Fruit fly (Drosophila melanogaster) whole organism, embryonic: ENCODE data around the gene CG10232.

Source experiments
- Atf-2 ChIP-seq: fragments of 200-800 bp; sonication (Bioruptor generic); optimal IDR thresholded peaks from 2 replicates; lab custom pipeline; 2016; ENCODE audit warnings: missing biosample characterization, missing genetic modification characterization
- Awh ChIP-seq: fragments of 200-800 bp; sonication (Bioruptor generic); IDR thresholded peaks from 2 replicates; pipeline ENCODE4, ENCODE4 v1.3.6; 2022; ENCODE audit warnings: missing biosample characterization, missing genetic modification characterization
- Bgb ChIP-seq: fragments of 200-800 bp; sonication (Bioruptor generic); IDR thresholded peaks from 2 replicates; pipeline ENCODE4 v1.3.6; 2022; ENCODE audit warnings: missing biosample characterization, missing genetic modification characterization; ENCODE audit not compliant: partially characterized antibody
- CG10274 ChIP-seq: fragments of 200-800 bp; sonication (Bioruptor generic); optimal IDR thresholded peaks from 3 replicates; lab custom pipeline; 2017; ENCODE audit warnings: missing biosample characterization, mild to moderate bottlenecking, missing genetic modification characterization
- CG11695 ChIP-seq: fragments of 200-800 bp; sonication (Bioruptor generic); IDR thresholded peaks from 3 replicates; pipeline ENCODE4 v1.3.6; 2022; ENCODE audit warnings: missing biosample characterization, missing genetic modification characterization
- CG14710 ChIP-seq: fragments of 200-800 bp; sonication (Bioruptor generic); optimal IDR thresholded peaks from 3 replicates; lab custom pipeline; 2019; ENCODE audit warnings: missing biosample characterization, mild to moderate bottlenecking, missing genetic modification characterization, moderate library complexity
- CG15011 ChIP-seq: fragments of 200-800 bp; sonication (Bioruptor generic); optimal IDR thresholded peaks from 3 replicates; lab custom pipeline; 2018; ENCODE audit warnings: missing biosample characterization, mild to moderate bottlenecking, missing genetic modification characterization
- CG15073 ChIP-seq: fragments of 200-800 bp; sonication (Bioruptor generic); optimal IDR thresholded peaks from 2 replicates; lab custom pipeline; 2016; ENCODE audit warnings: missing biosample characterization, missing genetic modification characterization
- CG17361 ChIP-seq: fragments of 200-800 bp; sonication (Bioruptor generic); IDR thresholded peaks from 3 replicates; pipeline ENCODE4 v1.3.6; 2022; ENCODE audit warnings: missing biosample characterization, missing genetic modification characterization
- CG17568 ChIP-seq: fragments of 200-800 bp; sonication (Bioruptor generic); optimal IDR thresholded peaks from 2 replicates; lab custom pipeline; 2018; ENCODE audit warnings: missing biosample characterization, mild to moderate bottlenecking, missing genetic modification characterization, moderate library complexity
- CG17912 ChIP-seq: fragments of 200-800 bp; sonication (Bioruptor generic); optimal IDR thresholded peaks from 2 replicates; lab custom pipeline; 2018; ENCODE audit warnings: missing biosample characterization, mild to moderate bottlenecking, missing genetic modification characterization
- CG18599 ChIP-seq: fragments of 200-800 bp; sonication (Bioruptor generic); optimal IDR thresholded peaks from 3 replicates; lab custom pipeline; 2017; ENCODE audit warnings: missing biosample characterization, missing genetic modification characterization, mild to moderate bottlenecking, moderate library complexity, missing genetic modification reagents
- CG30020 ChIP-seq: fragments of 200-800 bp; optimal IDR thresholded peaks from 2 replicates; lab custom pipeline; 2019; ENCODE audit warnings: missing biosample characterization, mild to moderate bottlenecking, missing genetic modification characterization, moderate library complexity
- CG30431 ChIP-seq: fragments of 200-800 bp; sonication (Bioruptor generic); optimal IDR thresholded peaks from 2 replicates; lab custom pipeline; 2017; ENCODE audit warnings: missing biosample characterization, missing genetic modification characterization
- CG32532 ChIP-seq: fragments of 200-800 bp; sonication (Bioruptor generic); IDR thresholded peaks from 2 replicates; pipeline ENCODE4 v1.3.6; 2022; ENCODE audit warnings: missing biosample characterization, missing genetic modification characterization
- CG4360 ChIP-seq: fragments of 200-800 bp; sonication (Bioruptor generic); IDR thresholded peaks from 2 replicates; pipeline ENCODE4 v1.3.6; 2022; ENCODE audit warnings: missing biosample characterization, missing genetic modification characterization
- CG4424 ChIP-seq: fragments of 200-800 bp; sonication (Bioruptor generic); optimal IDR thresholded peaks from 3 replicates; lab custom pipeline; 2016; ENCODE audit warnings: missing biosample characterization, missing genetic modification characterization
- CG5245 ChIP-seq: fragments of 200-800 bp; sonication (Bioruptor generic); optimal IDR thresholded peaks from 3 replicates; lab custom pipeline; 2016; ENCODE audit warnings: missing biosample characterization, missing genetic modification characterization
- CG8359 ChIP-seq: fragments of 200-800 bp; sonication (Bioruptor generic); optimal IDR thresholded peaks from 2 replicates; lab custom pipeline; 2017; ENCODE audit warnings: missing biosample characterization, mild to moderate bottlenecking, missing genetic modification characterization, borderline replicate concordance
- CG9437 ChIP-seq: fragments of 200-800 bp; sonication (Bioruptor generic); optimal IDR thresholded peaks from 2 replicates; lab custom pipeline; 2018; ENCODE audit warnings: missing biosample characterization, mild to moderate bottlenecking, missing genetic modification characterization
- CG9727 ChIP-seq: fragments of 200-800 bp; sonication (Bioruptor generic); optimal IDR thresholded peaks from 3 replicates; lab custom pipeline; 2017; ENCODE audit warnings: missing biosample characterization, mild to moderate bottlenecking, missing genetic modification characterization
- D ChIP-seq, 2 experiments: fragments of 200-800 bp in 1 of 2; fragments of >200 bp in 1 of 2; sonication (Bioruptor generic) in 1 of 2; optimal IDR thresholded peaks; 2 replicates in 1 of 2; 3 replicates in 1 of 2; lab custom pipeline; 2017; ENCODE audit warnings: mild to moderate bottlenecking in 1 of 2, missing biosample characterization in 1 of 2, missing genetic modification characterization in 1 of 2, missing genetic modification reagents in 1 of 2
- Hey ChIP-seq: fragments of 200-800 bp; sonication (Bioruptor generic); optimal IDR thresholded peaks from 3 replicates; lab custom pipeline; 2018; ENCODE audit warnings: missing biosample characterization, mild to moderate bottlenecking, missing genetic modification characterization
- MTF-1 ChIP-seq: fragments of 200-800 bp; sonication (Bioruptor generic); optimal IDR thresholded peaks from 2 replicates; lab custom pipeline; 2018; ENCODE audit warnings: missing biosample characterization, mild to moderate bottlenecking, missing genetic modification characterization, borderline replicate concordance
- Med ChIP-seq: fragments of 200-800 bp; sonication (Bioruptor generic); peaks from one replicate; lab custom pipeline; 2016; ENCODE audit warnings: missing biosample characterization, missing genetic modification characterization, mild to moderate bottlenecking, inconsistent platforms, moderate library complexity
- PHDP ChIP-seq: fragments of 200-800 bp; sonication (Bioruptor generic); optimal IDR thresholded peaks from 3 replicates; lab custom pipeline; 2018; ENCODE audit warnings: missing biosample characterization, mild to moderate bottlenecking, missing genetic modification characterization, moderate library complexity
- Ravus ChIP-seq: fragments of 200-800 bp; sonication (Bioruptor generic); IDR thresholded peaks from 2 replicates; pipeline ENCODE4 v1.3.6; 2022; ENCODE audit warnings: missing biosample characterization, missing genetic modification characterization
- Sox100B ChIP-seq: fragments of 200-800 bp; sonication (Bioruptor generic); optimal IDR thresholded peaks from 3 replicates; lab custom pipeline; 2018; ENCODE audit warnings: missing biosample characterization, mild to moderate bottlenecking, missing genetic modification characterization
- ash1 ChIP-seq: fragments of 200-800 bp; sonication (Bioruptor generic); optimal IDR thresholded peaks from 2 replicates; lab custom pipeline; 2018; ENCODE audit warnings: missing biosample characterization, mild to moderate bottlenecking, missing genetic modification characterization
- ato ChIP-seq: fragments of 200-800 bp; sonication (Bioruptor generic); IDR thresholded peaks from 2 replicates; pipeline ENCODE4 v1.3.6; 2022; ENCODE audit warnings: missing biosample characterization, missing genetic modification characterization; ENCODE audit not compliant: partially characterized antibody
- br ChIP-seq: fragments of >200 bp; optimal IDR thresholded peaks from 2 replicates; lab custom pipeline; 2017
- bsh ChIP-seq, 2 experiments: fragments of 200-800 bp; sonication (Bioruptor generic); optimal IDR thresholded peaks; 2 replicates each; lab custom pipeline; 2017 to 2018; ENCODE audit warnings: mild to moderate bottlenecking in 2 of 2, missing biosample characterization in 2 of 2, missing genetic modification characterization in 2 of 2, moderate library complexity in 1 of 2
- btn ChIP-seq: fragments of 200-800 bp; sonication (Bioruptor generic); optimal IDR thresholded peaks from 2 replicates; lab custom pipeline; 2016; ENCODE audit warnings: missing biosample characterization, missing genetic modification characterization
- corto ChIP-seq: fragments of 200-800 bp; sonication (Bioruptor generic); optimal IDR thresholded peaks from 2 replicates; lab custom pipeline; 2016; ENCODE audit warnings: missing biosample characterization, mild to moderate bottlenecking, missing genetic modification characterization, moderate library complexity
- danr ChIP-seq: fragments of 200-800 bp; sonication (Bioruptor generic); IDR thresholded peaks from 2 replicates; pipeline ENCODE4 v1.3.6; 2022; ENCODE audit warnings: missing biosample characterization, missing genetic modification characterization
- fd64A ChIP-seq: fragments of 200-800 bp; sonication (Bioruptor generic); optimal IDR thresholded peaks from 3 replicates; lab custom pipeline; 2018; ENCODE audit warnings: missing biosample characterization, mild to moderate bottlenecking, missing genetic modification characterization
- gro ChIP-seq: fragments of 200-800 bp; sonication (Bioruptor generic); optimal IDR thresholded peaks from 2 replicates; lab custom pipeline; 2016; ENCODE audit warnings: missing biosample characterization, missing genetic modification characterization
- her ChIP-seq: fragments of 200-800 bp; sonication (Bioruptor generic); optimal IDR thresholded peaks from 2 replicates; lab custom pipeline; 2016; ENCODE audit warnings: missing biosample characterization, missing genetic modification characterization
- jigr1 ChIP-seq: fragments of 200-800 bp; sonication (Bioruptor generic); IDR thresholded peaks from 3 replicates; pipeline ENCODE4 v1.3.6; 2022; ENCODE audit warnings: missing biosample characterization, missing genetic modification characterization
- kah ChIP-seq: fragments of 200-800 bp; sonication (Bioruptor generic); optimal IDR thresholded peaks from 2 replicates; lab custom pipeline; 2018; ENCODE audit warnings: missing biosample characterization, mild to moderate bottlenecking, missing genetic modification characterization
- nmo ChIP-seq: fragments of 200-800 bp; sonication (Bioruptor generic); optimal IDR thresholded peaks from 2 replicates; lab custom pipeline; 2018; ENCODE audit warnings: missing biosample characterization, mild to moderate bottlenecking, missing genetic modification characterization, moderate library complexity
- prd ChIP-seq, 3 experiments: fragments of >200 bp in 2 of 3; fragments of 200-800 bp in 1 of 3; sonication (Bioruptor generic) in 1 of 3; optimal IDR thresholded peaks in 2 of 3; IDR thresholded peaks in 1 of 3; 2 replicates in 2 of 3; 3 replicates in 1 of 3; pipeline versions ENCODE4 v1.3.6 to Lab custom; 2017 to 2022; ENCODE audit warnings: missing biosample characterization in 1 of 3, missing genetic modification characterization in 1 of 3
- ro ChIP-seq: fragments of 200-800 bp; sonication (Bioruptor generic); IDR thresholded peaks from 2 replicates; pipeline ENCODE4 v1.3.6; 2022; ENCODE audit warnings: missing biosample characterization, missing genetic modification characterization
- slp2 ChIP-seq: fragments of 200-800 bp; sonication (Bioruptor generic); optimal IDR thresholded peaks from 2 replicates; lab custom pipeline; 2016; ENCODE audit warnings: missing biosample characterization, missing genetic modification characterization
- so ChIP-seq: fragments of 200-800 bp; sonication (Bioruptor generic); IDR thresholded peaks from 3 replicates; pipeline ENCODE4 v1.3.6; 2022; ENCODE audit warnings: missing biosample characterization, missing genetic modification characterization
- sr ChIP-seq: fragments of 200-800 bp; sonication (Bioruptor generic); IDR thresholded peaks from 3 replicates; pipeline ENCODE4 v1.3.6; 2022; ENCODE audit warnings: missing biosample characterization, missing genetic modification characterization
- trem ChIP-seq: fragments of 200-800 bp; optimal IDR thresholded peaks from 3 replicates; lab custom pipeline; 2019; ENCODE audit warnings: missing biosample characterization, mild to moderate bottlenecking, missing genetic modification characterization, moderate library complexity
- unc-4 ChIP-seq: fragments of 200-800 bp; sonication (Bioruptor generic); IDR thresholded peaks from 2 replicates; pipeline ENCODE4 v1.3.6; 2022; ENCODE audit warnings: missing biosample characterization, missing genetic modification characterization; ENCODE audit not compliant: partially characterized antibody

CG10232 gene

dm6 chr3R:23757912-23758607 lies 36.6 kb upstream of the CG10232 start, which contains the start of the genes PTPMT1 and Hrd3 (continued):
- TF ChIP-seq CG30431 (GFP tag; lab: Kevin White, UChicago) (peak; percentile 98), CG8359 (GFP tag; lab: Kevin White, UChicago) (peak; percentile 93), br (lab: Kevin White, UChicago) (no peak), so (GFP tag; lab: Robert Waterston, UW) (peak; percentile 95), CG9437 (GFP tag; lab: Kevin White, UChicago) (peak; percentile 97), D (optimal IDR thresholded peaks at IDR 0.05; lab: Kevin White, UChicago) (no peak), D (GFP tag; optimal IDR thresholded peaks at IDR 0.05; lab: Kevin White, UChicago) (peak; percentile 99), danr (GFP tag; lab: Robert Waterston, UW) (peak; percentile 93), bsh (GFP tag; optimal IDR thresholded peaks at IDR 0.05; lab: Kevin White, UChicago) (peak; percentile 97 to 98), kah (GFP tag; lab: Kevin White, UChicago) (peak; percentile 93), CG30020 (tag; lab: Kevin White, UChicago) (peak; percentile 92), gro (GFP tag; lab: Kevin White, UChicago) (peak; percentile 97), Ravus (GFP tag; lab: Robert Waterston, UW) (peak; percentile 87), Bgb (no peak), CG10274 (GFP tag; lab: Kevin White, UChicago) (peak; percentile 94), sr (no peak; the same call in 2 of the 3 replicates), corto (GFP tag; lab: Kevin White, UChicago) (peak; percentile 93), btn (GFP tag; lab: Kevin White, UChicago) (peak; percentile 91), slp2 (GFP tag; lab: Kevin White, UChicago) (peak; percentile 97), CG5245 (peak; percentile 97), CG11695 (GFP tag; lab: Robert Waterston, UW) (peak; percentile 97), CG17568 (GFP tag; lab: Kevin White, UChicago) (no peak), Med (GFP tag; lab: Kevin White, UChicago) (peak; percentile 99), CG18599 (GFP tag; lab: Kevin White, UChicago) (peak; percentile 99), CG17361 (GFP tag; lab: Robert Waterston, UW) (peak; percentile 100), CG14710 (tag; lab: Kevin White, UChicago) (peak; percentile 98), CG9727 (peak; percentile 100), fd64A (peak; percentile 84), trem (tag; lab: Kevin White, UChicago) (peak; percentile 95), CG32532 (GFP tag; lab: Robert Waterston, UW) (peak; percentile 96), CG15011 (GFP tag; lab: Kevin White, UChicago) (peak; percentile 99), prd (optimal IDR thresholded peaks at IDR 0.05; lab: Kevin White, UChicago) (no peak), prd (GFP tag; IDR thresholded peaks at IDR 0.05; lab: Robert Waterston, UW) (peak; percentile 98), CG4424 (GFP tag; lab: Kevin White, UChicago) (peak; percentile 99), Hey (tag; lab: Kevin White, UChicago) (peak; percentile 90), CG4360 (GFP tag; lab: Robert Waterston, UW) (peak; percentile 65), ro (GFP tag; lab: Robert Waterston, UW) (peak; percentile 88), nmo (peak; percentile 100), Atf-2 (peak; percentile 97), Sox100B (GFP tag; lab: Kevin White, UChicago) (peak; percentile 100), ash1 (GFP tag; lab: Kevin White, UChicago) (peak; percentile 71), ato (GFP tag; lab: Robert Waterston, UW) (no peak), CG15073 (GFP tag; lab: Kevin White, UChicago) (peak; percentile 89), CG17912 (GFP tag; lab: Kevin White, UChicago) (peak; percentile 86), unc-4 (no peak), jigr1 (GFP tag; lab: Robert Waterston, UW) (peak; percentile 91), MTF-1 (GFP tag; lab: Kevin White, UChicago) (peak; percentile 86), Awh (GFP tag; lab: Robert Waterston, UW) (peak; percentile 92), her (GFP tag; lab: Kevin White, UChicago) (peak; percentile 90), PHDP (tag; lab: Kevin White, UChicago) (peak; percentile 98)
